Fruit fly (Drosophila melanogaster): ENCODE results near the gene gish.
A peak's percentile ranks its signal among the peaks of the same experiment; 100 is the strongest.

gish gene

dm6 chr3R:16327549-16327948 lies 55.3 kb downstream of the gish start, which contains the start of gene CG17930:
Gene CG17930 (plus strand): TSS chr3R:16327849.
- TF ChIP-seq CG17801 (GFP tag; optimal IDR thresholded peaks at IDR 0.05; ENCODE audit: partially characterized antibody): no peak

DNA sequence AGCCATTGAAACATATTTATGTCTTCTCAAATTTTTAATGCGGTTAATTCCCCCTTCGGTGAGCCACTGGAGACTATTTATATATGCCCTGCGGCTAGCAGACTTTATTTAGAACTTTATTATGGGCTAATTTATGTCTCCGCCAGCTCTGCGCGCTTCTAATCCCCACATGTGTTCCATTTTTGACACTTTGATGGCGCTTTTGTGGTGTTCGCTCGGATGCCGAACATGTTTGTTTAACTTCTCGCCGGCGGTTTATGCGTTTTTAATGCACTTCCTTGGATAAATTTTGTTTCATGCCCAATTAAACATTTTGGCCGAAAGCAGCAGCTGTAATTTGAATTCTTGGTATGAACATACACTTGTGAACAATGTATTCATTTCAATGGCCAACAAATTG lies 57.5 kb downstream of the gish start:
- no peak for TF ChIP-seq CG17801 (GFP tag; optimal IDR thresholded peaks at IDR 0.05; ENCODE audit: partially characterized antibody)

- no peak for TF ChIP-seq CG17801 (GFP tag; optimal IDR thresholded peaks at IDR 0.05; ENCODE audit: partially characterized antibody)
These were observed 59.6 kb downstream of the gish start for dm6 chr3R:16331809-16332343.

DNA sequence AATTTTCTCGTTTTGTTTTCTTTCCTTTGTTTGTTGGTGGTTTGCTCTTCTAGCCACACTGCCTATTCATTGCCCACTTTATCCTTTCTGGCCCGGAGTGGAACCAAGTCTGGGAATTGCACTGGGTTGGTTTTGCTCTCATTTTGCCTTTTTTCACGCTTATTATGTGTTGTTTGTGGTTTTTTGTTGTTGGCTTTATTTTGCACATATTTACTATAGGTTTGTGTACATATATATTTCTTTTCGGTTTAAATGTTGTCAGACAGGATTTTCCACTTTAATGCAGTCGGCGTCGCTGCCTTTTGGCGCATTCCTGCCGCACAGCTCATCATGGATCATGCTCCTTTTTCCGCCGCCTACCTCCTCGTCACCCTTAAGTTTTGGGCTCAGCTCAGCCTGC lies 62.1 kb downstream of the gish start:
- TF ChIP-seq CG17801 (GFP tag; optimal IDR thresholded peaks at IDR 0.05; ENCODE audit: partially characterized antibody): no peak

- TF ChIP-seq CG17801 (GFP tag; optimal IDR thresholded peaks at IDR 0.05; ENCODE audit: partially characterized antibody): no peak
These were observed 62.5 kb downstream of the gish start for dm6 chr3R:16334797-16335196.

DNA sequence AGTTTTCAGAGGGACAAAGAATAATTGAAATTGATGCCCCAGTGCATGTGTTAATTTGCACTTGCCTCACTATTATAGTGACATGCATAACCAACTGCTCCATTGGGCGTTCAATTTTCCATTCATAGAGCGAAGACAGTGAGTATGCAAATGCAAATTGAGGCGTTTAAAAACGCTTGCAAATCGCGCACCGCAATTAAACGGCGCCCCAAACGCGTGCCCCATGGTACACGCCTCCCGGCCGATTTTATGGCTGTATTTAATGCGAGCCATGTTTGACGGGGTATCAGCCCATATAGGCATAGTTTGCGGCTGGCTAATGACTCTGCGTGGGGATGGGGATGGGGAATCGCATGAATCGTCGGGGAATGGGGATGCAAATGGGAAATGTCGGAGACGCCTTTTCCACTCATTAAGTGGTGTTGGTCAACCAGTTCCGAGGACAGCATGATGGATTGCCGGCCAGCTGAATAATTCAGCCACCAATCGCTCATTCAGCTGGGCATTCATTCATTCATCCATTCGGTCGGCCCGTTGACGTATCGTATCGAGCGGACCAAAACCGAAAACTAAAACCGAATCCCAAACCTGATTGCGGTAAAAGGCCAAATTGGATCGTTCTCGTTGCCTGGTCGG lies 63.3 kb downstream of the gish start:
- no peak for TF ChIP-seq CG17801 (GFP tag; optimal IDR thresholded peaks at IDR 0.05; ENCODE audit: partially characterized antibody)

DNA sequence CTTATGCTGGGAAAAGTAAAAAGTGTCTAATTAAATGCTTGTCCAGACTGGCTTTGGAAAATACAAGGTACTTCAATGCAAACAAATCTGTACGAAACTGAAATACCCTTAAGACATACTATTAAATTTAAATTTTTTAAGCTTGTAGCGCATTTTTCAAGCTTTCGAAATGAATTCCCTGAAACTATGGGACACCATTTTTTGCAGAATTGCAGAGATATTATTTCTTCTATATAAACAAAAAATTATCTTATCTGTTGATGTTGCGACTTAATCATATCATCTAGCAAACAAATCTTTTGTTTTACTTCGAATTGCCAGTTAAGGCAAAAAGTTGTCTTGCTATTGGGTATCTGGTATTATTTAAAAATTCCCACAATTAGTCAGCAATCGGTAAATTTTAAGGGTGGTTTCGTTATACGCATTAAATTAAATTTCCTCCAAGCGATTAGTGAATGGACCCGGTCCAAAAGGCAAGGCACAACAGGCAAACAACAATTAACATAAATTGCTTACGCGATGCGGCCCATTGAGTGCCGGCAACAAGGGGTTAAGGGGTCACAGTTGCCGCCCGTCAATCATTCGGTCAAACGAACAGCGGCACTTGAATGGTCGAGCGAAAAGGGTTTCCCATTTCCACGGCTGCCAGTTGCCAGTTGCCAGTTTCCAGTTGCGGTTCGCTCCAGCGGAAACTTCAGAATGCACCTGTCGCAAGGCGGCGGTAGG lies 64.2 kb downstream of the gish start:
- TF ChIP-seq CG17801 (GFP tag; optimal IDR thresholded peaks at IDR 0.05; ENCODE audit: partially characterized antibody): no peak

DNA sequence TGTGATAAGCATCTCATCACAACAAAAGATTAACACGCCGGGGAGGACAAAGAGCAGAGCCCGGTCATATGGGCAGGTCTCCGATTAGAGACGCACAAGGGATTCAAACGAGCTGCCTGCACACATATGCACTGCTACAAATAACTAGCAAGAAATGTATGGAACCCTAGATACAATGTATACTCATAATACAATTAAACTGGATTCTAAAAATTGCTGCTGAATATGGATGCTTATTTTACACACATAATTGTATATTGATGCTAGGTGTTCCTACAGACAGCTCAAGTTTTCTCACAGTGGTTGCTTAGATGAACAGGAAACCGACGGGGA lies 64.8 kb downstream of the gish start:
- no peak for TF ChIP-seq CG17801 (GFP tag; optimal IDR thresholded peaks at IDR 0.05; ENCODE audit: partially characterized antibody)

DNA sequence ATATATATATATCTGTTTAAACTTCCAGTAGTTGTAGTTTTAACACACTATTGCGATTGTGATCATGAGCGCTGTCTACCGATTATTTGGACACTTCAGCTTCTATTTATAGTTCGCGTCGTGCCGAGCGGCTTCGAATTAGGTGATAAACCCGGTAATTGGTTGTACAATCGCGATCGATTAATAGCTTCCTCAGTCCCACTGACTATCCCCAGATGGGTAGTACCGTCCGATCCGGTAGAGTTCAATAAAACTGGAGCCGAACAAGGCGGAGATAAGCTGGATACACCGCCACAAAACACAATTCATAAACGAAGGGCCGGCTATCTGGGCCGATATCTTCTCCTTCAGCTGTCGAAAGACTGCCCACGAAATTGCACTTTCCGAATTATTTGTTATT lies 65.6 kb downstream of the gish start:
- TF ChIP-seq CG17801 (GFP tag; optimal IDR thresholded peaks at IDR 0.05; ENCODE audit: partially characterized antibody): no peak

- peak; percentile 54 for TF ChIP-seq CG17801 (GFP tag; optimal IDR thresholded peaks at IDR 0.05; ENCODE audit: partially characterized antibody)
These were observed 66.1 kb downstream of the gish start for dm6 chr3R:16338342-16338741.

dm6 chr3R:16339475-16339874 lies 67.2 kb downstream of the gish start, which contains the start of gene Sulf1:
Gene Sulf1 (minus strand): TSS chr3R:16339575.
- TF ChIP-seq CG17801 (GFP tag; optimal IDR thresholded peaks at IDR 0.05; ENCODE audit: partially characterized antibody): no peak

DNA sequence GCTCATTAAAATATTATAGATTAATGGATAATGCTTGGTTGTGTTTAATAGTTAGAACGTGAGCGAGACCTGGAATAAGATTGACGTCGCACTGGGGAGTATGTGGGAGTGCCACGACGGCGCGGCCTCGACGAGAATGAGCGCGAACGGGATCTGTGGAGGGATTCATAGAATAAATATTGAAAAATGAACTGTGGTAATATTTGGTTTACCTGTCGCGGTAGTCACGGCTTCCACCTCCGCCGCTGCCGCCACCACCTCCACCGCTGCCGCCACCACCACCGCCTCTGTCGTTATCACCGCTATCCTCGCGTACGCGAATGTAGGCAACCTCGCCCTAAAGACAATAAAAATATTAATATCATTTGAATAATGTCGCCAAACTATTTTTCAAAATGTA lies 68.4 kb downstream of the gish start:
- TF ChIP-seq CG17801 (GFP tag; optimal IDR thresholded peaks at IDR 0.05; ENCODE audit: partially characterized antibody): no peak

DNA sequence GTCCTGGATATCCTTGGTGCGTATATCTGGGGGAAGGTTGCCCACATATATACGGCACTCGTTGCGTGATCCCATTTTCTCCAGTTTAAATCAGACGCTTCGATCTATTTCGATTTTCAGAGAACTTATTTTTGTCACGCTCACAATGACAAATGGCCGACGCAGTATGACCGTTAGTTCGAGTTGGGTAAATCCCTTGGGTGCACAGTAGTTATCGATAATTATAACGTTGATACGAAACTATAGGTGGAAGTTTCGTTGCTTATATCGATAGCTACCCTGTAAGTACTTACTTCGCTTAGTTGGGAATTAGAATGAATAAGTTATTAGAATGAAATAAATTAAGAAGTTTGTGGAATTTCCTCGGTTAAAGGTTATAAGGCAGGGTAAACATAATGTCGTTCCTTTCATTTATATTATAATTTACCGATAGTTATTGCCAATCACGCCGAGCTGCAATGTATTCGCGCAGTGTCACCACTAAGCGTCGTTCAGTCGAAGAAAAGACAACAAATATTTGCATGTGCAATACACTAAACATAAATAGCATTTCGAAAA lies 69.6 kb downstream of the gish start, which contains the start of the genes SF2 and pad:
SF2 (minus strand) TSS at position 172 of the 558 bp plus-strand sequence.
pad (plus strand) TSS at position 502 of the 558 bp plus-strand sequence.
- peak; percentile 77 for TF ChIP-seq CG17801 (GFP tag; optimal IDR thresholded peaks at IDR 0.05; ENCODE audit: partially characterized antibody)

- TF ChIP-seq CG17801 (GFP tag; optimal IDR thresholded peaks at IDR 0.05; ENCODE audit: partially characterized antibody): no peak
These were observed 75.5 kb downstream of the gish start for dm6 chr3R:16347626-16348264.

DNA sequence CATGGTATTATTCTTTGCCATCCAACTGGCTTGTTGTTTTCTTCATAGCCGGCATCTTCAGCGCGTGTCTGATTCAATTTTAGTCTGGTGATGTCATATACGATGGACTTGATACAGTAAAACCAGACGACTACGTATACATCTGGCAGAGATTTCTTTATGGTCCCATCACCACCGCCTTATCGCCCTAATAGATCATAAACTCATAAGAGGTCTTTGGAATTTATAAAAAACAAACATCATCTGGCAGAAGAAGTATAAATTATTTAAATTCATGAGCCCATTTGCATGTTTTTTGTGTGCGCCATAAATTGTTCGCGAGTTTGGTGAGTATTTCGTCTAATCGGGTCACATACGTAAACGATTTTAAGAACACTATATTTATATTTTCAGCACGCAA lies 76.0 kb downstream of the gish start:
- TF ChIP-seq CG17801 (GFP tag; optimal IDR thresholded peaks at IDR 0.05; ENCODE audit: partially characterized antibody): no peak

All from ovary, adult (tissue).